Fruit fly (Drosophila melanogaster): ENCODE results near the gene CG14143.

The CG14143 gene

dm6 chr3L:11107432-11107831 is 27.4 kb upstream of the CG14143 start, which contains the start of gene CG32073 (continued):
- TF ChIP-seq run (tag; optimal IDR thresholded peaks at IDR 0.05) (no peak), C15 (GFP tag; IDR thresholded peaks at IDR 0.05) (peak; percentile 22; the same call in 1 of the 3 replicates), CG6254 (GFP tag; optimal IDR thresholded peaks at IDR 0.05) (peak; percentile 33), scrt (GFP tag; optimal IDR thresholded peaks at IDR 0.05) (no peak), CG1603 (tag; optimal IDR thresholded peaks at IDR 0.05) (peak; percentile 23), CG16779 (GFP tag; IDR thresholded peaks at IDR 0.05) (no peak), CG3281 (GFP tag; optimal IDR thresholded peaks at IDR 0.05) (peak; percentile 2), sr (GFP tag; IDR thresholded peaks at IDR 0.05) (no peak), lab (GFP tag; optimal IDR thresholded peaks at IDR 0.05) (peak; percentile 75), grau (tag; optimal IDR thresholded peaks at IDR 0.05) (no peak), Lim3 (GFP tag; IDR thresholded peaks at IDR 0.05) (no peak), CG18764 (GFP tag; optimal IDR thresholded peaks at IDR 0.05) (peak; percentile 75), CG6791 (GFP tag; IDR thresholded peaks at IDR 0.05; ENCODE audit: partially characterized antibody) (no peak), fd96Cb (tag; optimal IDR thresholded peaks at IDR 0.05) (peak; percentile 28), CG6813 (GFP tag; optimal IDR thresholded peaks at IDR 0.05) (peak; percentile 55), Chrac-16 (GFP tag; optimal IDR thresholded peaks at IDR 0.05) (no peak), twi (tag; optimal IDR thresholded peaks at IDR 0.05) (no peak), CG13296 (GFP tag; optimal IDR thresholded peaks at IDR 0.05) (peak; percentile 55), cwo (GFP tag; optimal IDR thresholded peaks at IDR 0.05) (peak; percentile 64), CG10267 (tag; optimal IDR thresholded peaks at IDR 0.05) (peak; percentile 25), CG7786 (GFP tag; optimal IDR thresholded peaks at IDR 0.05) (no peak), her (GFP tag; optimal IDR thresholded peaks at IDR 0.05) (no peak), CG33213 (GFP tag; optimal IDR thresholded peaks at IDR 0.05) (peak; percentile 34), CG7372 (GFP tag; IDR thresholded peaks at IDR 0.05) (no peak), Xbp1 (GFP tag; optimal IDR thresholded peaks at IDR 0.05) (no peak), CG15269 (tag; optimal IDR thresholded peaks at IDR 0.05) (no peak), p53 (GFP tag; optimal IDR thresholded peaks at IDR 0.05) (no peak), nom (GFP tag; optimal IDR thresholded peaks at IDR 0.05) (no peak), jigr1 (GFP tag; IDR thresholded peaks at IDR 0.05) (no peak), slou (GFP tag; optimal IDR thresholded peaks at IDR 0.05) (no peak), CG30403 (GFP tag; optimal IDR thresholded peaks at IDR 0.05) (no peak), vfl (GFP tag; optimal IDR thresholded peaks at IDR 0.05) (no peak), Asciz (GFP tag; optimal IDR thresholded peaks at IDR 0.05) (peak; percentile 23), disco-r (GFP tag; optimal IDR thresholded peaks at IDR 0.05) (no peak), Max (GFP tag; optimal IDR thresholded peaks at IDR 0.05) (peak; percentile 35), CG6683 (GFP tag; optimal IDR thresholded peaks at IDR 0.05) (peak; percentile 40), unc-4 (GFP tag; IDR thresholded peaks at IDR 0.05; ENCODE audit: partially characterized antibody) (no peak), CG3847 (GFP tag; IDR thresholded peaks at IDR 0.05) (no peak), vvl (GFP tag; IDR thresholded peaks at IDR 0.05) (peak; percentile 36; the same call in 1 of the 2 replicates), CG10543 (GFP tag; optimal IDR thresholded peaks at IDR 0.05) (peak; percentile 40), zf30C (GFP tag; optimal IDR thresholded peaks at IDR 0.05) (no peak), D19A (tag; optimal IDR thresholded peaks at IDR 0.05) (peak; percentile 48), ash1 (GFP tag; optimal IDR thresholded peaks at IDR 0.05) (no peak), CG12391 (tag; optimal IDR thresholded peaks at IDR 0.05) (no peak), CG18011 (GFP tag; optimal IDR thresholded peaks at IDR 0.05) (no peak), peb (GFP tag; IDR thresholded peaks at IDR 0.05) (no peak), gcm (GFP tag; optimal IDR thresholded peaks at IDR 0.05) (peak; percentile 23), ATbp (GFP tag; optimal IDR thresholded peaks at IDR 0.05) (peak; percentile 51), CG4424 (GFP tag; optimal IDR thresholded peaks at IDR 0.05) (peak; percentile 40), Meics (GFP tag; optimal IDR thresholded peaks at IDR 0.05) (peak; percentile 17)

Measured in whole organism, embryonic.